Fruit fly (Drosophila melanogaster): Measurements from ENCODE around the gene CG42238.
A peak's percentile ranks its signal among the peaks of the same experiment; 100 is the strongest.

CG42238 gene

DNA sequence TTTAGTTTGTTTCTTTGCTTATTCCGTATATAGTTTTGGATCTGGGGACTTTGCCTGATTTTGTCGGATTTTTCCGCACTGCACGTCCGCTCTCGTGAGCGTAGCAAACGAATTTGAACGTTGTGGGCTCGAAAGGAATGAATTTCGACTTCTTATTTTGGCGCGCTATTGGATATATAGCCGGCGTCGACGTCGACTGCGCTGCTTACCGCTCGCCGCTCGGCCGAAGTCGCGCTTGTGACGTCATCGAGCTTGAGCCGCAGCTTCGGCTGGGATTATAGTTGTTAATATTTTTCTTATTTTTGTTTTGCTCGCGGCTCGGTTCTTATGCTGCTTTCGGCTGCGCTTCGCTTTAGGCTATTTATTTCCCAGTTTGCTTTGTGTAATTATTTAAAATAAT, 17.8 kb upstream of the CG42238 start:
- no peak for TF ChIP-seq noc (tag; optimal IDR thresholded peaks at IDR 0.05)

- TF ChIP-seq noc (tag; optimal IDR thresholded peaks at IDR 0.05): no peak
These were observed 15.2 kb upstream of the CG42238 start for dm6 chr2L:21067137-21067536.

DNA sequence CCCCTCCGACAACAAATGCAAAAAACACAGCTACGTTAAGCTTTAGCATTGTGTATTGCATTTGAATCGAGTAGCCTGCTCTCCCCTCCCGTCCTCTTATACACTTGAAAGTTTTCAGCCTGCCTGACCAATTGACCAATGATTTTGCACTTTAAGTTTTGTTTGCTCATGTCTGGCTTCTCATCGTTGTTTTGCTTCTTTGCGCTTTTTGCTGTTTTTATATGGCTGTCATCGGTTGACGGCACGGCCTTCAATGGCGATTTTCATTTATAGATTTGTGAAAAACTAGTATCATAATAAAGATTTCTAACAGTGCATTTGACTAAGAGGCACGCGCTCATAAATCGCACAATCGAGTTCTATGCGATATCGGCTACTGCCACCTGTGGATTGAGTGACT, 13.9 kb upstream of the CG42238 start:
- TF ChIP-seq noc (tag; optimal IDR thresholded peaks at IDR 0.05): no peak

- TF ChIP-seq noc (tag; optimal IDR thresholded peaks at IDR 0.05): no peak
These were observed 10.6 kb upstream of the CG42238 start for dm6 chr2L:21062611-21063010.

- no peak for TF ChIP-seq noc (tag; optimal IDR thresholded peaks at IDR 0.05)
These were observed 9.6 kb upstream of the CG42238 start for dm6 chr2L:21061591-21061990.

dm6 chr2L:21053623-21054022, 1.7 kb upstream of the CG42238 start:
- peak; percentile 23 for TF ChIP-seq noc (tag; optimal IDR thresholded peaks at IDR 0.05)

DNA sequence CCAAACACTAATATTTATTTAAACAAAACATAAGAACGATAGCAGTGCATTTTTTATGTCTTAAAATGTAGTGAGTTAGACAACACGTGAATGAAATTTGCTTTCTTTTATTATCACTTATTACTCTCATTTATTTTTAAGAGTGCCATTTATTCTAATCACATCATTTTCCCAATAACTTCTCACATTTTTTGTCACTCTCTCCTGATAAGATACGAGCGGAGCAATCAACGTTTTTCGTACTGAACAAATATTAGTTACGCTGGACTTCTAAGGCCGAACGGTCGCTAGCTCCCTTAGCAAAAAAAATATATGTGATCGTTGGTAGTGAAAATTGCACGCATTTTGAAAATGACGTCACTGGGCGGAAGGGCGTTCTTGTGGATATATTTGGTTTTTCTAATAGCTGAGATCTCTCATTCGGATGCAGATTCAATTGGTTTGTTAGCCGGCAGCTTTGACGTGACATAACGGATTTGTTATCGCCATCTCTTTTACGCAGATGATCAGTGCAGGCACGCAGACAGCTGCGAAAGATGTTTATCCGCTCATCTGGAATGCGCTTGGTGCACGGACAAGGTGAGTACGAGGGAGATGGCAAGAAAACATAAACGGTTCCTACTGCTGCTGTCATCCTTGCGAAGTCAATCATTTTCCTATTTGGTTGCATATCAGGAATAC, 959 bp upstream of the CG42238 start, which contains the start of gene Itgbn:
Gene Itgbn (plus strand): TSS at position 251 of the 681 bp plus-strand sequence.
- TF ChIP-seq noc (tag; optimal IDR thresholded peaks at IDR 0.05): no peak

dm6 chr2L:21040719-21041118, 11.2 kb downstream of the CG42238 start:
- TF ChIP-seq noc (tag; optimal IDR thresholded peaks at IDR 0.05): no peak

- no peak for TF ChIP-seq noc (tag; optimal IDR thresholded peaks at IDR 0.05)
These were observed 12.3 kb downstream of the CG42238 start for dm6 chr2L:21039569-21040159.

- TF ChIP-seq noc (tag; optimal IDR thresholded peaks at IDR 0.05): no peak
These were observed 13.2 kb downstream of the CG42238 start for dm6 chr2L:21038723-21039122.

- no peak for TF ChIP-seq noc (tag; optimal IDR thresholded peaks at IDR 0.05)
These were observed 14.2 kb downstream of the CG42238 start for dm6 chr2L:21037723-21038122.

- TF ChIP-seq noc (tag; optimal IDR thresholded peaks at IDR 0.05): no peak
These were observed 16.1 kb downstream of the CG42238 start for dm6 chr2L:21035704-21036369.

dm6 chr2L:21034388-21034787, 17.6 kb downstream of the CG42238 start:
- no peak for TF ChIP-seq noc (tag; optimal IDR thresholded peaks at IDR 0.05)

DNA sequence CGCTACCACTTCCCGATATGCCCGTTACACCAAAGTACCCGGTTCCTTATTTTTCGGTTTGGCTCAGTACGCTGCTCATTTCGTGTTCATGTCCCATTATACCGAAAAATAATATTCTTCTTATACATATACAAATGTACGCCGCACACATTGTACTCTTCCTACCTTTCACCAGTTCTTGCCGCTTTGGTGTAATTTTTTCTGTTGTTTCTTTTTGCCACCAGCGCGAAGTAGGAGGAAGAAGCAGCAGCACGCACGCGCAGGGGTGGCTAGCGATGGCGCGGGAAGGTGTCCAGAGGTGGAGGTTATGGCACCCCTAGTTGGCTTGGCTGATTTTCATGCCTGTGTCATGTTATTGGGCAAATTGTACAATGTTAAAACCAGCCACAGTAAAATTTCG, 18.6 kb downstream of the CG42238 start:
- no peak for TF ChIP-seq noc (tag; optimal IDR thresholded peaks at IDR 0.05)

DNA sequence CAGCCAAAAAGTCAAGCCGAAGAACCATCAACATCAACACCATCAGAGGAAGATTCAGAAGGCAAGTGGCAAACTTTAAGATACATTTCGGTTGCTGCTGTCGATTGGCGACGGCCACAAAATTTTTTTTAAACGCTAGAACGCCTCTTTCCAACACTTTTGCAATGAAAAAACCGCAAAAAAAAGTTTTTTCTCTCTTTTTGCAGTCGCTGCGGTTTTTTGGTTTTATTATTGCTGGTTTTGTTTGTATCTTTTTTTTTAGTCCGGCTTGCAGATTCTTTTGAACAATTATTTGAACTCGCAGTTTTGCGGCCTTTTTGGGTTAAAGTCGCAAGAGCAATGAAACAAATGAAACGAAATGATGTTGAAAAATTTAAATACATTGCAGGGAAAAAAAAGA, 21.7 kb downstream of the CG42238 start:
- no peak for TF ChIP-seq noc (tag; optimal IDR thresholded peaks at IDR 0.05)

DNA sequence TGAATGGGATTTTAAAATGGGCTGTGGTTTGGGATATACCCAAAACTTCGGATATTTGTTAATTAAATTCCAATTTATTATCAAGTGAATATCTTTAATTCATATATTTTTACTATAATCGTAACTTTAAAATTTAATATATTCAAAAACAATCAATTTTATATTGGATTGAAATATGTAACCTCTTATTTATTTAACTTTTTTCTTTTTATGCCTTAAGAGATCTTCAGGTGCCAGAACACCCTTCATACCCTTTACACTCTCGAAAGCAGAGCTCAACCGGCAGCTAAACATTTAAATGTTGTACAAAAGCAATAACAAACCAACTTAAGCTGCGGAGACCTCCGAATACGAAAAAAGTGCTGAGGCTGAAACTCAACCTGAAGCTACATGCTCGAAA, 22.2 kb downstream of the CG42238 start:
- peak; percentile 55 for TF ChIP-seq noc (tag; optimal IDR thresholded peaks at IDR 0.05)

dm6 chr2L:21029154-21029553, 22.8 kb downstream of the CG42238 start:
- TF ChIP-seq noc (tag; optimal IDR thresholded peaks at IDR 0.05): no peak
